Worm (Caenorhabditis elegans) whole organism, late embryonic: ENCODE measurements around the gene T05H10.1.

Source experiments
- C08G9.2 ChIP-seq: sonication (generic microtip); optimal IDR thresholded peaks from 2 replicates; lab custom pipeline; 2016; ENCODE audit warnings: mild to moderate bottlenecking, missing genetic modification characterization, moderate library complexity, missing compliant biosample characterization
- K02D7.2 ChIP-seq: sonication (generic microtip); optimal IDR thresholded peaks from 2 replicates; lab custom pipeline; 2017; ENCODE audit warnings: mild to moderate bottlenecking, missing genetic modification characterization, missing compliant biosample characterization
- T23F11.4 ChIP-seq: fragments of 200-800 bp; sonication (Bioruptor generic); optimal IDR thresholded peaks from 2 replicates; lab custom pipeline; 2018; ENCODE audit warnings: mild to moderate bottlenecking, missing genetic modification characterization, missing compliant biosample characterization
- Y22D7AL.16 ChIP-seq: sonication (generic microtip); optimal IDR thresholded peaks from 2 replicates; lab custom pipeline; 2016; ENCODE audit warnings: missing genetic modification characterization, missing compliant biosample characterization
- ahr-1 ChIP-seq: sonication (generic microtip); optimal IDR thresholded peaks from 2 replicates; lab custom pipeline; 2016; ENCODE audit warnings: missing genetic modification characterization, missing compliant biosample characterization
- ama-1 ChIP-seq: fragments of 150-350 bp; optimal IDR thresholded peaks from 2 replicates; lab custom pipeline; 2014
- ceh-14 ChIP-seq: sonication (generic microtip); optimal IDR thresholded peaks from 2 replicates; lab custom pipeline; 2016; ENCODE audit warnings: missing genotype, missing genetic modification characterization, missing compliant biosample characterization
- ceh-18 ChIP-seq: sonication (generic microtip); optimal IDR thresholded peaks from 2 replicates; lab custom pipeline; 2016; ENCODE audit warnings: missing genetic modification characterization, missing compliant biosample characterization
- ceh-22 ChIP-seq: sonication (generic microtip); optimal IDR thresholded peaks from 2 replicates; lab custom pipeline; 2017; ENCODE audit warnings: missing biosample characterization, missing genetic modification characterization
- ceh-24 ChIP-seq: sonication (generic microtip); optimal IDR thresholded peaks from 2 replicates; lab custom pipeline; 2016; ENCODE audit warnings: mild to moderate bottlenecking, missing genetic modification characterization, missing compliant biosample characterization
- ceh-30 ChIP-seq: fragments of 150-350 bp; optimal IDR thresholded peaks from 2 replicates; lab custom pipeline; 2014; ENCODE audit warnings: missing biosample characterization, missing genetic modification characterization
- ceh-6 ChIP-seq: fragments of 200-800 bp; sonication (Bioruptor generic); optimal IDR thresholded peaks from 2 replicates; lab custom pipeline; 2018; ENCODE audit warnings: mild to moderate bottlenecking, missing genetic modification characterization, missing compliant biosample characterization
- che-1 ChIP-seq: sonication (generic microtip); optimal IDR thresholded peaks from 2 replicates; lab custom pipeline; 2016; ENCODE audit warnings: mild to moderate bottlenecking, missing genetic modification characterization, missing compliant biosample characterization
- elt-2 ChIP-seq: sonication (generic microtip); optimal IDR thresholded peaks from 2 replicates; lab custom pipeline; 2016; ENCODE audit warnings: missing genetic modification reagents, missing genetic modification characterization, missing compliant biosample characterization
- elt-4 ChIP-seq: sonication (generic microtip); optimal IDR thresholded peaks from 2 replicates; lab custom pipeline; 2016; ENCODE audit warnings: missing genetic modification characterization, missing compliant biosample characterization
- ets-4 ChIP-seq: sonication (generic microtip); optimal IDR thresholded peaks from 2 replicates; lab custom pipeline; 2016; ENCODE audit warnings: missing genetic modification characterization, missing compliant biosample characterization
- eyg-1 ChIP-seq: sonication (generic microtip); optimal IDR thresholded peaks from 2 replicates; lab custom pipeline; 2016; ENCODE audit warnings: missing genotype, missing genetic modification characterization, missing compliant biosample characterization
- hlh-13 ChIP-seq: fragments of 200-800 bp; sonication (Bioruptor generic); optimal IDR thresholded peaks from 2 replicates; lab custom pipeline; 2018; ENCODE audit warnings: mild to moderate bottlenecking, missing genetic modification characterization, missing compliant biosample characterization
- hlh-30 ChIP-seq: sonication (generic microtip); optimal IDR thresholded peaks from 2 replicates; lab custom pipeline; 2017; ENCODE audit warnings: antibody characterized with exemption, missing genetic modification characterization, missing compliant biosample characterization; ENCODE audit not compliant: insufficient read depth
- hlh-6 ChIP-seq: sonication (generic microtip); optimal IDR thresholded peaks from 2 replicates; lab custom pipeline; 2016; ENCODE audit warnings: missing genotype, missing genetic modification characterization, missing compliant biosample characterization
- madf-2 ChIP-seq: sonication (generic microtip); optimal IDR thresholded peaks from 2 replicates; lab custom pipeline; 2017; ENCODE audit warnings: missing genetic modification characterization, missing compliant biosample characterization
- nhr-11 ChIP-seq: fragments of 150-350 bp; optimal IDR thresholded peaks from 2 replicates; lab custom pipeline; 2014; ENCODE audit warnings: missing biosample characterization, missing genetic modification characterization
- npax-4 ChIP-seq: sonication (generic microtip); optimal IDR thresholded peaks from 2 replicates; lab custom pipeline; 2016; ENCODE audit warnings: missing genetic modification characterization, missing compliant biosample characterization
- odd-2 ChIP-seq: sonication (generic microtip); optimal IDR thresholded peaks from 2 replicates; lab custom pipeline; 2017; ENCODE audit warnings: antibody characterized with exemption, mild to moderate bottlenecking, missing genetic modification characterization, missing compliant biosample characterization
- pag-3 ChIP-seq: sonication (generic microtip); optimal IDR thresholded peaks from 2 replicates; lab custom pipeline; 2016; ENCODE audit warnings: missing compliant biosample characterization, missing genetic modification characterization, borderline replicate concordance
- pat-9 ChIP-seq: fragments of 200-800 bp; sonication (Bioruptor generic); optimal IDR thresholded peaks from 2 replicates; lab custom pipeline; 2018; ENCODE audit warnings: mild to moderate bottlenecking, missing genetic modification characterization, moderate library complexity, missing compliant biosample characterization
- pax-1 ChIP-seq: fragments of 150-350 bp; optimal IDR thresholded peaks from 2 replicates; lab custom pipeline; 2014; ENCODE audit warnings: missing biosample characterization, missing genetic modification characterization
- pha-2 ChIP-seq: sonication (generic microtip); optimal IDR thresholded peaks from 2 replicates; lab custom pipeline; 2017; ENCODE audit warnings: mild to moderate bottlenecking, missing genetic modification characterization, missing compliant biosample characterization
- sdc-2 ChIP-seq: sonication (generic microtip); optimal IDR thresholded peaks from 2 replicates; lab custom pipeline; 2016; ENCODE audit warnings: missing genotype, missing genetic modification characterization, missing compliant biosample characterization
- sox-4 ChIP-seq: sonication (generic microtip); optimal IDR thresholded peaks from 2 replicates; lab custom pipeline; 2017; ENCODE audit warnings: mild to moderate bottlenecking, missing genetic modification characterization, inconsistent platforms, missing compliant biosample characterization
- syd-9 ChIP-seq: sonication (generic microtip); optimal IDR thresholded peaks from 2 replicates; lab custom pipeline; 2016; ENCODE audit warnings: mild to moderate bottlenecking, missing genetic modification characterization, moderate library complexity, missing compliant biosample characterization
- tbx-2 ChIP-seq: sonication (generic microtip); optimal IDR thresholded peaks from 2 replicates; lab custom pipeline; 2016; ENCODE audit warnings: missing genetic modification characterization, missing compliant biosample characterization
- unc-42 ChIP-seq: sonication (generic microtip); optimal IDR thresholded peaks from 2 replicates; lab custom pipeline; 2016; ENCODE audit warnings: missing genotype, missing genetic modification characterization, missing compliant biosample characterization
- unc-86 ChIP-seq: sonication (generic microtip); optimal IDR thresholded peaks from 2 replicates; lab custom pipeline; 2016; ENCODE audit warnings: missing genetic modification characterization, missing compliant biosample characterization
- zip-5 ChIP-seq: sonication (generic microtip); optimal IDR thresholded peaks from 2 replicates; lab custom pipeline; 2016; ENCODE audit warnings: missing genetic modification characterization, missing compliant biosample characterization

The T05H10.1 gene

ce11 chrII:8012071-8013031 lies 30.0 kb upstream of the T05H10.1 start, which contains the start of gene DH11.2:
DH11.2 (plus strand) TSS chrII:8012816.
- TF ChIP-seq ceh-30 (tag; lab: Kevin White, UChicago) (no peak), hlh-6 (no peak), pag-3 (tag; lab: Kevin White, UChicago) (no peak), zip-5 (no peak), syd-9 (no peak), sox-4 (no peak), ceh-18 (tag; lab: Kevin White, UChicago) (no peak), ahr-1 (tag; lab: Kevin White, UChicago) (no peak), eyg-1 (tag; lab: Kevin White, UChicago) (no peak), tbx-2 (no peak), unc-86 (no peak), elt-4 (tag; lab: Kevin White, UChicago) (no peak), madf-2 (tag; lab: Kevin White, UChicago) (no peak), K02D7.2 (no peak), Y22D7AL.16 (tag; lab: Kevin White, UChicago) (no peak), ceh-14 (tag; lab: Kevin White, UChicago) (no peak), elt-2 (tag; lab: Kevin White, UChicago) (no peak), sdc-2 (tag; lab: Kevin White, UChicago) (no peak), ama-1 (no peak)

- TF ChIP-seq T23F11.4 (GFP tag; lab: Kevin White, UChicago) (no peak), elt-4 (tag; lab: Kevin White, UChicago) (no peak), C08G9.2 (no peak), che-1 (tag; lab: Kevin White, UChicago) (no peak), unc-86 (no peak), ceh-6 (GFP tag; lab: Kevin White, UChicago) (no peak), npax-4 (tag; lab: Kevin White, UChicago) (no peak), ahr-1 (tag; lab: Kevin White, UChicago) (no peak), hlh-6 (no peak), Y22D7AL.16 (tag; lab: Kevin White, UChicago) (no peak), pat-9 (tag; lab: Kevin White, UChicago) (no peak), nhr-11 (no peak), ets-4 (tag; lab: Kevin White, UChicago) (no peak), syd-9 (no peak), ceh-24 (tag; lab: Kevin White, UChicago) (no peak), odd-2 (tag; lab: Kevin White, UChicago) (no peak), pha-2 (no peak), unc-42 (tag; lab: Kevin White, UChicago) (no peak)
Measured at ce11 chrII:8015483-8015938, 26.9 kb upstream of the T05H10.1 start.

ce11 chrII:8016167-8016566 lies 26.2 kb upstream of the T05H10.1 start:
- peak; percentile 69 for TF ChIP-seq hlh-30 (tag; lab: Kevin White, UChicago)
- TF ChIP-seq ceh-22: no peak

- no peak for TF ChIP-seq pax-1 (tag; lab: Kevin White, UChicago)
- peak; percentile 78 for TF ChIP-seq hlh-30 (tag; lab: Kevin White, UChicago)
- TF ChIP-seq hlh-13 (GFP tag; lab: Kevin White, UChicago): no peak
Measured at ce11 chrII:8016761-8017160, 25.6 kb upstream of the T05H10.1 start.
